Fruit fly (Drosophila melanogaster) whole organism, embryonic: ENCODE measurements around the gene CG46303.
A peak's percentile ranks its signal among the peaks of the same experiment; 100 is the strongest.

ENCODE experiments used
- Blimp-1 ChIP-seq: fragments of 200-800 bp; sonication (Bioruptor generic); optimal IDR thresholded peaks from 3 replicates; lab custom pipeline; 2018; ENCODE audit warnings: missing biosample characterization, missing genetic modification characterization, mild to moderate bottlenecking, moderate library complexity, missing genetic modification reagents
- CG10654 ChIP-seq: fragments of 200-800 bp; sonication (Bioruptor generic); optimal IDR thresholded peaks from 2 replicates; lab custom pipeline; 2016; ENCODE audit warnings: missing biosample characterization, missing genetic modification characterization
- CG12104 ChIP-seq: fragments of 200-800 bp; sonication (Bioruptor generic); optimal IDR thresholded peaks from 3 replicates; lab custom pipeline; 2016; ENCODE audit warnings: missing biosample characterization, missing genetic modification characterization
- CG13624 ChIP-seq: fragments of 200-800 bp; sonication (Bioruptor generic); optimal IDR thresholded peaks from 2 replicates; lab custom pipeline; 2016; ENCODE audit warnings: missing biosample characterization, missing genetic modification characterization
- CG13775 ChIP-seq: fragments of 200-800 bp; sonication (Bioruptor generic); optimal IDR thresholded peaks from 3 replicates; lab custom pipeline; 2017; ENCODE audit warnings: missing biosample characterization, mild to moderate bottlenecking, missing genetic modification characterization
- CG15479 ChIP-seq: fragments of 200-800 bp; sonication (Bioruptor generic); optimal IDR thresholded peaks from 3 replicates; lab custom pipeline; 2019; ENCODE audit warnings: missing biosample characterization, mild to moderate bottlenecking, missing genetic modification characterization, moderate library complexity
- CG33557 ChIP-seq: fragments of 200-800 bp; sonication (Bioruptor generic); optimal IDR thresholded peaks from 2 replicates; lab custom pipeline; 2019; ENCODE audit warnings: missing biosample characterization, mild to moderate bottlenecking, missing genetic modification characterization, moderate library complexity
- CG34224 ChIP-seq: fragments of 200-800 bp; sonication (Bioruptor generic); IDR thresholded peaks from 3 replicates; pipeline ENCODE4 v1.3.6; 2022; ENCODE audit warnings: missing biosample characterization, missing genetic modification characterization; ENCODE audit not compliant: partially characterized antibody
- CG34376 ChIP-seq: fragments of 200-800 bp; sonication (Bioruptor generic); optimal IDR thresholded peaks from 2 replicates; lab custom pipeline; 2018; ENCODE audit warnings: missing biosample characterization, mild to moderate bottlenecking, missing genetic modification characterization
- CG42726 ChIP-seq: fragments of 200-800 bp; sonication (Bioruptor generic); IDR thresholded peaks from 2 replicates; pipeline ENCODE4 v1.3.6; 2022; ENCODE audit warnings: missing biosample characterization, missing genetic modification characterization; ENCODE audit not compliant: partially characterized antibody
- CG4404 ChIP-seq: fragments of 200-800 bp; sonication (Bioruptor generic); IDR thresholded peaks from 2 replicates; pipeline ENCODE4 v1.3.6; 2022; ENCODE audit warnings: missing biosample characterization, missing genetic modification characterization
- CG4820 ChIP-seq: fragments of 200-800 bp; sonication (Bioruptor generic); optimal IDR thresholded peaks from 3 replicates; lab custom pipeline; 2016; ENCODE audit warnings: missing biosample characterization, missing genetic modification characterization
- CG6683 ChIP-seq: fragments of 200-800 bp; sonication (Bioruptor generic); optimal IDR thresholded peaks from 2 replicates; lab custom pipeline; 2017; ENCODE audit warnings: missing biosample characterization, mild to moderate bottlenecking, missing genetic modification characterization, missing genetic modification reagents
- CG6765 ChIP-seq: fragments of 200-800 bp; sonication (Bioruptor generic); optimal IDR thresholded peaks from 3 replicates; lab custom pipeline; 2017; ENCODE audit warnings: missing biosample characterization, mild to moderate bottlenecking, missing genetic modification characterization
- CG6813 ChIP-seq: fragments of 200-800 bp; sonication (Bioruptor generic); optimal IDR thresholded peaks from 2 replicates; lab custom pipeline; 2017; ENCODE audit warnings: missing biosample characterization, missing genetic modification characterization, mild to moderate bottlenecking, moderate library complexity, missing genetic modification reagents
- CG7556 ChIP-seq: fragments of 200-800 bp; sonication (Bioruptor generic); optimal IDR thresholded peaks from 2 replicates; lab custom pipeline; 2017; ENCODE audit warnings: missing biosample characterization, mild to moderate bottlenecking, missing genetic modification characterization
- CG7839 ChIP-seq: fragments of 200-800 bp; sonication (Bioruptor generic); optimal IDR thresholded peaks from 3 replicates; lab custom pipeline; 2018; ENCODE audit warnings: missing biosample characterization, mild to moderate bottlenecking, missing genetic modification characterization, moderate library complexity
- CG9727 ChIP-seq: fragments of 200-800 bp; sonication (Bioruptor generic); optimal IDR thresholded peaks from 3 replicates; lab custom pipeline; 2017; ENCODE audit warnings: missing biosample characterization, mild to moderate bottlenecking, missing genetic modification characterization
- CG9932 ChIP-seq: fragments of 200-800 bp; sonication (Bioruptor generic); IDR thresholded peaks from 2 replicates; pipeline ENCODE4 v1.3.6; 2022; ENCODE audit warnings: missing biosample characterization, missing genetic modification characterization
- CkIIα-i1 ChIP-seq: fragments of 200-800 bp; sonication (Bioruptor generic); IDR thresholded peaks from 2 replicates; pipeline ENCODE4 v1.3.6; 2022; ENCODE audit warnings: missing biosample characterization, missing genetic modification characterization
- Dek ChIP-seq: fragments of 200-800 bp; sonication (Bioruptor generic); optimal IDR thresholded peaks from 3 replicates; lab custom pipeline; 2019; ENCODE audit warnings: missing biosample characterization, mild to moderate bottlenecking, missing genetic modification characterization, moderate library complexity
- Elba2 ChIP-seq: fragments of 200-800 bp; sonication (Bioruptor generic); optimal IDR thresholded peaks from 3 replicates; lab custom pipeline; 2016; ENCODE audit warnings: missing biosample characterization, missing genetic modification characterization
- Gsc ChIP-seq: fragments of 200-800 bp; sonication (Bioruptor generic); IDR thresholded peaks from 2 replicates; pipeline ENCODE4 v1.3.6; 2022; ENCODE audit warnings: missing biosample characterization, missing genetic modification characterization
- HHEX ChIP-seq: fragments of 200-800 bp; sonication (Bioruptor generic); optimal IDR thresholded peaks from 3 replicates; lab custom pipeline; 2017; ENCODE audit warnings: missing biosample characterization, mild to moderate bottlenecking, missing genetic modification characterization, missing genetic modification reagents
- HLH3B ChIP-seq: fragments of 200-800 bp; sonication (Bioruptor generic); IDR thresholded peaks from 2 replicates; pipeline ENCODE4 v1.3.6; 2022; ENCODE audit warnings: missing biosample characterization, missing genetic modification characterization
- HmgZ ChIP-seq: fragments of 200-800 bp; sonication (Bioruptor generic); optimal IDR thresholded peaks from 2 replicates; lab custom pipeline; 2018; ENCODE audit warnings: missing biosample characterization, mild to moderate bottlenecking, missing genetic modification characterization
- Nf-YA ChIP-seq: fragments of 200-800 bp; sonication (Bioruptor generic); IDR thresholded peaks from 2 replicates; pipeline ENCODE4 v1.3.6; 2022; ENCODE audit warnings: missing biosample characterization, missing genetic modification characterization
- NfI ChIP-seq: fragments of 200-800 bp; sonication (Bioruptor generic); optimal IDR thresholded peaks from 3 replicates; lab custom pipeline; 2018; ENCODE audit warnings: missing biosample characterization, mild to moderate bottlenecking, missing genetic modification characterization, moderate library complexity
- PHDP ChIP-seq: fragments of 200-800 bp; sonication (Bioruptor generic); optimal IDR thresholded peaks from 3 replicates; lab custom pipeline; 2018; ENCODE audit warnings: missing biosample characterization, mild to moderate bottlenecking, missing genetic modification characterization, moderate library complexity
- TFAM ChIP-seq: fragments of 200-800 bp; sonication (Bioruptor generic); optimal IDR thresholded peaks from 2 replicates; lab custom pipeline; 2017; ENCODE audit warnings: missing biosample characterization, missing genetic modification characterization, inconsistent platforms
- abd-A ChIP-seq: fragments of 200-800 bp; sonication (Bioruptor generic); optimal IDR thresholded peaks from 3 replicates; lab custom pipeline; 2019; ENCODE audit warnings: missing biosample characterization, mild to moderate bottlenecking, missing genetic modification characterization, moderate library complexity
- btn ChIP-seq: fragments of 200-800 bp; sonication (Bioruptor generic); optimal IDR thresholded peaks from 2 replicates; lab custom pipeline; 2016; ENCODE audit warnings: missing biosample characterization, missing genetic modification characterization
- chm ChIP-seq: fragments of 200-800 bp; sonication (Bioruptor generic); IDR thresholded peaks from 2 replicates; pipeline ENCODE4 v1.3.6; 2022; ENCODE audit warnings: missing biosample characterization, missing genetic modification characterization
- corto ChIP-seq: fragments of 200-800 bp; sonication (Bioruptor generic); optimal IDR thresholded peaks from 2 replicates; lab custom pipeline; 2016; ENCODE audit warnings: missing biosample characterization, mild to moderate bottlenecking, missing genetic modification characterization, moderate library complexity
- fru ChIP-seq: fragments of >200 bp; optimal IDR thresholded peaks from 2 replicates; lab custom pipeline; 2017
- gcm ChIP-seq: fragments of 200-800 bp; sonication (Bioruptor generic); optimal IDR thresholded peaks from 2 replicates; lab custom pipeline; 2019; ENCODE audit warnings: missing biosample characterization, mild to moderate bottlenecking, missing genetic modification characterization, moderate library complexity
- hkb ChIP-seq, 2 experiments: fragments of 200-800 bp in 1 of 2; fragments of >200 bp in 1 of 2; sonication (Bioruptor generic) in 1 of 2; IDR thresholded peaks in 1 of 2; optimal IDR thresholded peaks in 1 of 2; 2 replicates each; pipeline versions ENCODE4 v1.3.6 to Lab custom; 2017 to 2022; ENCODE audit warnings: missing biosample characterization in 1 of 2, missing genetic modification characterization in 1 of 2
- lmd ChIP-seq: fragments of 200-800 bp; sonication (Bioruptor generic); IDR thresholded peaks from 2 replicates; pipeline ENCODE4 v1.3.6; 2022; ENCODE audit warnings: missing biosample characterization, missing genetic modification characterization
- pita ChIP-seq: fragments of 200-800 bp; sonication (Bioruptor generic); optimal IDR thresholded peaks from 2 replicates; lab custom pipeline; 2017; ENCODE audit warnings: missing biosample characterization, mild to moderate bottlenecking, missing genetic modification characterization
- pzg ChIP-seq: fragments of 200-800 bp; sonication (Bioruptor generic); optimal IDR thresholded peaks from 3 replicates; lab custom pipeline; 2018; ENCODE audit warnings: missing biosample characterization, mild to moderate bottlenecking, missing genetic modification characterization, moderate library complexity
- sc ChIP-seq, 3 experiments: fragments of >200 bp in 2 of 3; fragments of 200-800 bp in 1 of 3; sonication (Bioruptor generic) in 1 of 3; optimal IDR thresholded peaks; 2 replicates in 2 of 3; 3 replicates in 1 of 3; lab custom pipeline; 2017; ENCODE audit warnings: mild to moderate bottlenecking in 1 of 3, missing biosample characterization in 1 of 3, missing genetic modification characterization in 1 of 3, missing genetic modification reagents in 1 of 3
- sqz ChIP-seq: fragments of 200-800 bp; sonication (Bioruptor generic); optimal IDR thresholded peaks from 3 replicates; lab custom pipeline; 2018; ENCODE audit warnings: missing biosample characterization, mild to moderate bottlenecking, missing genetic modification characterization
- stwl ChIP-seq: fragments of 200-800 bp; sonication (Bioruptor generic); optimal IDR thresholded peaks from 3 replicates; lab custom pipeline; 2018; ENCODE audit warnings: missing biosample characterization, mild to moderate bottlenecking, missing genetic modification characterization, moderate library complexity
- sug ChIP-seq: fragments of 200-800 bp; optimal IDR thresholded peaks from 2 replicates; lab custom pipeline; 2019; ENCODE audit warnings: missing biosample characterization, mild to moderate bottlenecking, missing genetic modification characterization, moderate library complexity
- wek ChIP-seq: fragments of 200-800 bp; sonication (Bioruptor generic); optimal IDR thresholded peaks from 3 replicates; lab custom pipeline; 2018; ENCODE audit warnings: missing biosample characterization, mild to moderate bottlenecking, missing genetic modification characterization, moderate library complexity
- yki ChIP-seq: fragments of >200 bp; optimal IDR thresholded peaks from 3 replicates; lab custom pipeline; 2018
- zfh2 ChIP-seq: fragments of 200-800 bp; sonication (Bioruptor generic); optimal IDR thresholded peaks from 2 replicates; lab custom pipeline; 2016; ENCODE audit warnings: missing biosample characterization, missing genetic modification characterization

The CG46303 gene

dm6 chr3R:5778731-5779593 lies 42.8 kb upstream of the CG46303 start, which contains the start of gene jagn (continued):
- TF ChIP-seq CG9727 (peak; percentile 75), sqz (GFP tag; lab: Kevin White, UChicago) (no peak), PHDP (tag; lab: Kevin White, UChicago) (peak; percentile 60), corto (GFP tag; lab: Kevin White, UChicago) (no peak), CG10654 (GFP tag; lab: Kevin White, UChicago) (no peak), CG13775 (GFP tag; lab: Kevin White, UChicago) (peak; percentile 68), HHEX (GFP tag; lab: Kevin White, UChicago) (peak; percentile 14), CG6683 (GFP tag; lab: Kevin White, UChicago) (peak; percentile 10), NfI (peak; percentile 75), pzg (peak; percentile 90), yki (lab: Kevin White, UChicago) (no peak), HmgZ (tag; lab: Kevin White, UChicago) (peak; percentile 46), pita (peak; percentile 95), sc (optimal IDR thresholded peaks at IDR 0.05; lab: Kevin White, UChicago) (no peak), sc (GFP tag; optimal IDR thresholded peaks at IDR 0.05; lab: Kevin White, UChicago) (peak; percentile 20), CG12104 (GFP tag; lab: Kevin White, UChicago) (peak; percentile 59), lmd (GFP tag; lab: Robert Waterston, UW) (peak; percentile 51; the same call in 1 of the 2 replicates), CG15479 (GFP tag; lab: Kevin White, UChicago) (peak; percentile 80), CG6813 (GFP tag; lab: Kevin White, UChicago) (no peak), CG34376 (GFP tag; lab: Kevin White, UChicago) (peak; percentile 59), Nf-YA (GFP tag; lab: Robert Waterston, UW) (0 out of 2 replicates have a peak, but pooled peaks have one; percentile 29), HLH3B (GFP tag; lab: Robert Waterston, UW) (0 out of 2 replicates have a peak, but pooled peaks have one; percentile 29), CkIIα-i1 (GFP tag; lab: Robert Waterston, UW) (no peak), zfh2 (GFP tag; lab: Kevin White, UChicago) (peak; percentile 72), Elba2 (GFP tag; lab: Kevin White, UChicago) (no peak), abd-A (tag; lab: Kevin White, UChicago) (peak; percentile 81), fru (no peak), Gsc (GFP tag; lab: Robert Waterston, UW) (no peak), CG34224 (GFP tag; lab: Robert Waterston, UW) (peak; percentile 98), chm (GFP tag; lab: Robert Waterston, UW) (peak; percentile 71), CG7556 (peak; percentile 2), CG13624 (GFP tag; lab: Kevin White, UChicago) (peak; percentile 68), sug (tag; lab: Kevin White, UChicago) (peak; percentile 54), CG6765 (no peak), gcm (GFP tag; lab: Kevin White, UChicago) (no peak), wek (GFP tag; lab: Kevin White, UChicago) (no peak), CG33557 (GFP tag; lab: Kevin White, UChicago) (peak; percentile 23), CG4404 (GFP tag; lab: Robert Waterston, UW) (peak; percentile 28; the same call in 1 of the 2 replicates), CG9932 (peak; percentile 95), btn (GFP tag; lab: Kevin White, UChicago) (no peak), CG42726 (GFP tag; lab: Robert Waterston, UW) (peak; percentile 100), TFAM (no peak), Dek (tag; lab: Kevin White, UChicago) (peak; percentile 60), Blimp-1 (GFP tag; lab: Kevin White, UChicago) (peak; percentile 61), hkb (optimal IDR thresholded peaks at IDR 0.05; lab: Kevin White, UChicago) (peak; percentile 25), hkb (GFP tag; IDR thresholded peaks at IDR 0.05; lab: Robert Waterston, UW) (peak; percentile 52; the same call in 1 of the 2 replicates), stwl (tag; lab: Kevin White, UChicago) (peak; percentile 54), CG7839 (peak; percentile 52), CG4820 (GFP tag; lab: Kevin White, UChicago) (no peak)
